Worm (Caenorhabditis elegans): ENCODE results near the gene drr-1.

DNA sequence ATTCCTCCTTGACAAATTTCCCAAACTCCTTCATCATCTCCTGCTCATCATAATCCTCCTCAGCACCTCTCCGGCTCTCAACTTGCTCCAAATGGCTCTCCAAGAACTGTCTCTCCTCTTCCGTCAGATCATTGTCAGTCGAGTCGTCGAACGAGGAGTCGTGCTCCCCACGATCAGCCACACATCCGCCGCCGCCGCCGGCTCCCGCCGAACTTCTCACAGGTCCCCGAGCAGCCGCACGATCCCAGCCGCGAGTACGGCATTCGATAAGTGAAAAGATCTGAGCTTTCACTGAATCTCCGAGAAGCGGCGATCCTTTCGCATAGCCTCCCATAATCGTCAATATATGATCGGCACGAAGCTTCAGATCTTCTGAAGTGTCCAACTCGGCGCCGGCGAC is 44.4 kb downstream of the drr-1 start:
- TF ChIP-seq nhr-76 (tag; optimal IDR thresholded peaks at IDR 0.05) (no peak), pha-4 (tag; optimal IDR thresholded peaks at IDR 0.05) (no peak), nhr-2 (tag; optimal IDR thresholded peaks at IDR 0.05) (no peak)

Data from whole organism, mixed stage, embryonic.